Worm (Caenorhabditis elegans) whole organism, L4/young adult: ENCODE data around the gene cbp-2.

Experiments used
- W03F9.2 ChIP-seq: fragments of 150-350 bp; optimal IDR thresholded peaks from 2 replicates; lab custom pipeline; 2014; ENCODE audit warnings: missing biosample characterization, missing genetic modification characterization
- dao-5 ChIP-seq: sonication (generic microtip); optimal IDR thresholded peaks from 2 replicates; lab custom pipeline; 2016; ENCODE audit warnings: missing genotype, missing genetic modification characterization, moderate library complexity, missing compliant biosample characterization
- him-1 ChIP-seq: sonication (generic microtip); optimal IDR thresholded peaks from 2 replicates; lab custom pipeline; 2016; ENCODE audit warnings: missing genotype, missing genetic modification reagents, missing genetic modification characterization, missing compliant biosample characterization

ce11 chrIII:9891324-9891723 is 31.6 kb upstream of the cbp-2 start, which contains the start of gene alg-4:
- TF ChIP-seq him-1 (tag; lab: Kevin White, UChicago) (no peak), W03F9.2 (tag; lab: Kevin White, UChicago) (no peak), dao-5 (no peak)
